Worm (Caenorhabditis elegans) whole organism, L3 larva: Measurements from ENCODE around the gene R53.8.

Source experiments
- ceh-82 ChIP-seq: fragments of 150-350 bp; optimal IDR thresholded peaks from 2 replicates; lab custom pipeline; 2014; ENCODE audit warnings: missing biosample characterization, missing genetic modification characterization
- eor-1 ChIP-seq, 2 experiments: fragments of 150-350 bp; optimal IDR thresholded peaks; 2 replicates each; lab custom pipeline; 2014 to 2018; ENCODE audit warnings: missing biosample characterization in 2 of 2, missing genetic modification characterization in 2 of 2
- nhr-237 ChIP-seq: fragments of 150-350 bp; optimal IDR thresholded peaks from 2 replicates; lab custom pipeline; 2014; ENCODE audit warnings: missing biosample characterization, missing genetic modification characterization
- nhr-28 ChIP-seq: fragments of 150-350 bp; optimal IDR thresholded peaks from 2 replicates; lab custom pipeline; 2014; ENCODE audit warnings: missing biosample characterization, missing genetic modification characterization
- nhr-76 ChIP-seq: fragments of 150-350 bp; sonication (generic microtip); optimal IDR thresholded peaks from 5 replicates; lab custom pipeline; 2014; ENCODE audit warnings: missing biosample characterization, missing genetic modification characterization
- pha-4 ChIP-seq: fragments of 150-350 bp; optimal IDR thresholded peaks from 2 replicates; lab custom pipeline; 2014; ENCODE audit warnings: missing biosample characterization, missing genetic modification reagents, missing genetic modification characterization

- TF ChIP-seq nhr-237 (tag; lab: Kevin White, UChicago) (no peak), eor-1 (tag; optimal IDR thresholded peaks at IDR 0.05; lab: Kevin White, UChicago) (no peak), nhr-28 (tag; lab: Kevin White, UChicago) (no peak), pha-4 (tag; lab: Kevin White, UChicago) (no peak), nhr-76 (tag; lab: Kevin White, UChicago) (no peak), ceh-82 (tag; lab: Kevin White, UChicago) (no peak)
Measured at ce11 chrII:9981760-9982159, 5.3 kb downstream of the R53.8 start, which contains the start of gene sdz-38.
